Worm (Caenorhabditis elegans) whole organism, L4 larva: Measurements from ENCODE around the gene F53B1.8.

Experiments used
- F10B5.3 ChIP-seq: sonication (generic microtip); optimal IDR thresholded peaks from 2 replicates; lab custom pipeline; 2016; ENCODE audit warnings: mild to moderate bottlenecking, missing genetic modification characterization, missing compliant biosample characterization
- F44E2.7 ChIP-seq: fragments of 200-800 bp; sonication (Bioruptor generic); IDR thresholded peaks from 2 replicates; pipeline ENCODE4 v2.1.2; 2022; ENCODE audit warnings: missing genetic modification characterization, missing compliant biosample characterization
- R02D3.7 ChIP-seq: fragments of 150-350 bp; sonication (generic microtip); optimal IDR thresholded peaks from 3 replicates; lab custom pipeline; 2014; ENCODE audit warnings: missing biosample characterization, missing genetic modification characterization
- Y5F2A.4 ChIP-seq: fragments of 200-800 bp; sonication (Bioruptor generic); optimal IDR thresholded peaks from 2 replicates; lab custom pipeline; 2018; ENCODE audit warnings: mild to moderate bottlenecking, missing genetic modification characterization, missing compliant biosample characterization
- Y75B8A.6 ChIP-seq: fragments of 200-800 bp; sonication (Bioruptor generic); IDR thresholded peaks from 2 replicates; pipeline ENCODE4 v1.3.6; 2022; ENCODE audit warnings: missing genetic modification reagents, missing genetic modification characterization, missing compliant biosample characterization
- ZK546.5 ChIP-seq, 2 experiments: sonication (generic microtip); optimal IDR thresholded peaks; 2 replicates each; lab custom pipeline; 2017; ENCODE audit warnings: missing biosample characterization in 2 of 2, missing genetic modification characterization in 2 of 2
- aly-2 ChIP-seq: sonication (generic microtip); optimal IDR thresholded peaks from 2 replicates; lab custom pipeline; 2018; ENCODE audit warnings: missing biosample characterization, missing genetic modification characterization
- attf-4 ChIP-seq: sonication (generic microtip); optimal IDR thresholded peaks from 3 replicates; lab custom pipeline; 2017; ENCODE audit warnings: missing biosample characterization, missing genetic modification characterization
- ceh-44 ChIP-seq: fragments of 200-800 bp; sonication (Bioruptor generic); IDR thresholded peaks from 2 replicates; pipeline ENCODE4 v1.3.6; 2022; ENCODE audit warnings: missing genetic modification reagents, missing genetic modification characterization, missing compliant biosample characterization
- ceh-82 ChIP-seq: sonication (generic microtip); optimal IDR thresholded peaks from 2 replicates; lab custom pipeline; 2017; ENCODE audit warnings: missing biosample characterization, missing genetic modification characterization
- ctbp-1 ChIP-seq: fragments of 200-800 bp; sonication (Bioruptor generic); IDR thresholded peaks from 2 replicates; pipeline ENCODE4 v1.3.6; 2022; ENCODE audit warnings: missing genetic modification reagents, missing genetic modification characterization, missing compliant biosample characterization
- dmd-8 ChIP-seq: fragments of 200-800 bp; sonication (Bioruptor generic); IDR thresholded peaks from 2 replicates; pipeline ENCODE4 v1.3.6; 2022; ENCODE audit warnings: missing genetic modification characterization, missing compliant biosample characterization
- dmd-9 ChIP-seq: fragments of 200-800 bp; sonication (Bioruptor generic); IDR thresholded peaks from 2 replicates; pipeline ENCODE4 v1.3.6; 2022; ENCODE audit warnings: missing genetic modification reagents, missing genetic modification characterization, missing compliant biosample characterization
- dve-1 ChIP-seq: sonication (generic microtip); optimal IDR thresholded peaks from 2 replicates; lab custom pipeline; 2017; ENCODE audit warnings: antibody characterized with exemption, mild to moderate bottlenecking, missing genetic modification characterization, missing compliant biosample characterization; ENCODE audit not compliant: insufficient read depth
- hlh-11 ChIP-seq: fragments of 200-800 bp; sonication (Bioruptor generic); optimal IDR thresholded peaks from 2 replicates; lab custom pipeline; 2018; ENCODE audit warnings: mild to moderate bottlenecking, missing genetic modification characterization, missing compliant biosample characterization
- hlh-30 ChIP-seq: sonication (generic microtip); optimal IDR thresholded peaks from 2 replicates; lab custom pipeline; 2017; ENCODE audit warnings: antibody characterized with exemption, mild to moderate bottlenecking, missing genetic modification characterization, missing compliant biosample characterization; ENCODE audit not compliant: insufficient read depth
- lsy-2 ChIP-seq, 2 experiments: fragments of 150-350 bp in 1 of 2; sonication (generic microtip) in 1 of 2; optimal IDR thresholded peaks; 2 replicates each; lab custom pipeline; 2014 to 2017; ENCODE audit warnings: missing biosample characterization in 2 of 2, missing genetic modification characterization in 2 of 2
- mdt-29 ChIP-seq: fragments of 200-800 bp; sonication (Bioruptor generic); IDR thresholded peaks from 2 replicates; pipeline ENCODE4 v1.3.6; 2022; ENCODE audit warnings: missing genetic modification reagents, missing genetic modification characterization, missing compliant biosample characterization
- mes-2 ChIP-seq: sonication (generic microtip); optimal IDR thresholded peaks from 2 replicates; lab custom pipeline; 2016; ENCODE audit warnings: missing genotype, mild to moderate bottlenecking, missing genetic modification characterization, missing compliant biosample characterization; ENCODE audit not compliant: poor library complexity, severe bottlenecking
- mxl-3 ChIP-seq: fragments of 200-800 bp; sonication (Bioruptor generic); optimal IDR thresholded peaks from 2 replicates; lab custom pipeline; 2018; ENCODE audit warnings: mild to moderate bottlenecking, missing genetic modification characterization, missing compliant biosample characterization
- nhr-237 ChIP-seq: sonication (generic microtip); optimal IDR thresholded peaks from 2 replicates; lab custom pipeline; 2017; ENCODE audit warnings: missing biosample characterization, missing genetic modification characterization
- nhr-25 ChIP-seq: sonication (generic microtip); optimal IDR thresholded peaks from 2 replicates; lab custom pipeline; 2017; ENCODE audit warnings: missing genetic modification characterization, mild to moderate bottlenecking, missing compliant biosample characterization, antibody characterized with exemption, moderate library complexity, borderline replicate concordance; ENCODE audit not compliant: insufficient read depth
- nhr-28 ChIP-seq: fragments of 150-350 bp; optimal IDR thresholded peaks from 2 replicates; lab custom pipeline; 2014; ENCODE audit warnings: missing biosample characterization, missing genetic modification characterization
- nhr-42 ChIP-seq: fragments of 200-800 bp; sonication (Bioruptor generic); IDR thresholded peaks from 2 replicates; pipeline ENCODE4 v1.3.6; 2022; ENCODE audit warnings: missing genetic modification characterization, missing compliant biosample characterization
- nhr-6 ChIP-seq: fragments of 150-350 bp; optimal IDR thresholded peaks from 2 replicates; lab custom pipeline; 2014; ENCODE audit warnings: missing biosample characterization, missing genetic modification characterization
- nhr-76 ChIP-seq: fragments of 150-350 bp; optimal IDR thresholded peaks from 2 replicates; lab custom pipeline; 2014; ENCODE audit warnings: missing biosample characterization, missing genetic modification characterization
- pha-4 ChIP-seq, 2 experiments: fragments of 150-350 bp in 1 of 2; fragments of 200-800 bp in 1 of 2; sonication (Bioruptor generic) in 1 of 2; IDR thresholded peaks in 1 of 2; optimal IDR thresholded peaks in 1 of 2; 2 replicates each; pipeline versions ENCODE4 v1.3.6 to Lab custom; 2014 to 2022; ENCODE audit warnings: missing genetic modification characterization in 2 of 2, missing genetic modification reagents in 2 of 2, missing biosample characterization in 1 of 2, missing compliant biosample characterization in 1 of 2
- php-3 ChIP-seq: fragments of 200-800 bp; sonication (Bioruptor generic); IDR thresholded peaks from 2 replicates; pipeline ENCODE4 v1.3.6; 2022; ENCODE audit warnings: missing genetic modification reagents, missing genetic modification characterization, missing compliant biosample characterization
- pqm-1 ChIP-seq: sonication (generic microtip); optimal IDR thresholded peaks from 2 replicates; lab custom pipeline; 2017; ENCODE audit warnings: missing biosample characterization, missing genetic modification characterization
- rbr-2 ChIP-seq: sonication (generic microtip); optimal IDR thresholded peaks from 2 replicates; lab custom pipeline; 2016; ENCODE audit warnings: missing genotype, missing genetic modification characterization, missing compliant biosample characterization
- sdz-12 ChIP-seq: fragments of 200-800 bp; sonication (Bioruptor generic); optimal IDR thresholded peaks from 2 replicates; lab custom pipeline; 2018; ENCODE audit warnings: mild to moderate bottlenecking, missing genetic modification characterization, missing compliant biosample characterization
- set-16 ChIP-seq: fragments of 200-800 bp; sonication (Bioruptor generic); IDR thresholded peaks from 2 replicates; pipeline ENCODE4 v1.3.6; 2022; ENCODE audit warnings: missing genetic modification reagents, missing genetic modification characterization, missing compliant biosample characterization
- spr-1 ChIP-seq: sonication (generic microtip); optimal IDR thresholded peaks from 2 replicates; lab custom pipeline; 2016; ENCODE audit warnings: mild to moderate bottlenecking, missing genetic modification characterization, missing compliant biosample characterization
- spr-3 ChIP-seq: fragments of 200-800 bp; sonication (Bioruptor generic); optimal IDR thresholded peaks from 2 replicates; lab custom pipeline; 2018; ENCODE audit warnings: mild to moderate bottlenecking, missing genetic modification characterization, missing compliant biosample characterization
- tra-1 ChIP-seq: fragments of 200-800 bp; sonication (Bioruptor generic); IDR thresholded peaks from 2 replicates; pipeline ENCODE4 v1.3.6; 2022; ENCODE audit warnings: missing genetic modification reagents, missing genetic modification characterization, missing compliant biosample characterization
- unc-130 ChIP-seq: sonication (generic microtip); optimal IDR thresholded peaks from 2 replicates; lab custom pipeline; 2016; ENCODE audit warnings: missing genetic modification reagents, missing genetic modification characterization, missing compliant biosample characterization
- zag-1 ChIP-seq: fragments of 150-350 bp; optimal IDR thresholded peaks from 2 replicates; lab custom pipeline; 2014; ENCODE audit warnings: missing biosample characterization, missing genetic modification characterization
- ztf-7 ChIP-seq: fragments of 150-350 bp; optimal IDR thresholded peaks from 2 replicates; lab custom pipeline; 2014; ENCODE audit warnings: missing biosample characterization, missing genetic modification characterization

F53B1.8 gene

DNA sequence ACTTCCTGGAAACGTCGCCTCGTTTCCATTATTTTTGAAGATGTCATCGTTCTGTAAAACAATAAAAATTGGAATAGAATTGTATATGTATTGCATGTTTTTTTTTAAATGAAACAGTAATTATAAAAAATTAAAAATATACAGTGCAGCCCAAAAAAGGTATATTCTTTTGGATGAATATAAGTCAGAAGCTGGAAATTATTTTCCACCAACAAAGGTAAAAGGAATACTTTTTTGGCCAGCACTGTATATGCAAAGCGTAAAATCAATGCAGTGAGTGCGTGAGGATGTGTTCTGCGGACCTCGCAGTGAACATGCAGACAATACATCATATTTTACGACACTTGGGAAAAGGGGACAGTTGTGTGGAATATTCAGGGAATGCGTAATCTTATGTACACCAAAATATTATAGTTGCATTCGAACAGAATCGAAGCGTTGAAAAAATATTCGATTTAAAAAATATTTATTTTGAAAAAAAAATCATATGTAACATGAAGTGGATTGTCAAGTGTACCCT lies 46.4 kb upstream of the F53B1.8 start, which contains the start of gene F48B9.8 (continued):
- TF ChIP-seq sdz-12 (no peak), mdt-29 (GFP tag; lab: Robert Waterston, UW) (no peak), ctbp-1 (no peak), ceh-44 (GFP tag; lab: Robert Waterston, UW) (no peak), php-3 (no peak), lsy-2 (tag; optimal IDR thresholded peaks at IDR 0.05; lab: Kevin White, UChicago) (peak in 1 of 2 experiments; percentile 51), spr-3 (no peak), F10B5.3 (tag; lab: Kevin White, UChicago) (no peak), attf-4 (no peak), spr-1 (tag; lab: Kevin White, UChicago) (no peak), nhr-76 (tag; lab: Kevin White, UChicago) (no peak)

DNA sequence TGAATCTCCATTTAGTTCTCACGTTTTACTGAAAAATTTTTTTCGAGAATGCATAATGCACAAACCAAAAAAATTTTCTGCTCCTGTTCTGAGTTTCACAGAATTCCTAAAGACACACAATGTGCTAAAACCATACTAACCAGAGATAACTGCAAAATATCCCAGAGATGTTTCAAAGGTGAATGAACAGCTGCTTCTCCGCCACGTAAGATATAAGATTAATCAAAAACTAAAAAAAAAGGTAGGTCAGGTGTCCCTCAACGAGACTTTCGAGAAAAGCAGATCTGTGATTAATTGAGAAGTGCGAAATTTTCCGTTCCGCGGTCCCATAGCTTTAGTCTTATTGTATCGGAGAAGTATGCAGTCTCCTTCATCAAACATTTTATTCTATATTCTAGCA lies 34.7 kb upstream of the F53B1.8 start, which contains the start of gene F48B9.3:
TSS of gene F48B9.3 (plus strand) at position 301 of the 400 bp plus-strand sequence.
- TF ChIP-seq ctbp-1 = no peak
- TF ChIP-seq nhr-28 (tag; lab: Kevin White, UChicago) = no peak
- no peak for TF ChIP-seq F44E2.7 (GFP tag; lab: Robert Waterston, UW)
- TF ChIP-seq unc-130 (GFP tag; lab: Kevin White, UChicago) = no peak
- TF ChIP-seq hlh-30 (tag; lab: Kevin White, UChicago) = no peak

DNA sequence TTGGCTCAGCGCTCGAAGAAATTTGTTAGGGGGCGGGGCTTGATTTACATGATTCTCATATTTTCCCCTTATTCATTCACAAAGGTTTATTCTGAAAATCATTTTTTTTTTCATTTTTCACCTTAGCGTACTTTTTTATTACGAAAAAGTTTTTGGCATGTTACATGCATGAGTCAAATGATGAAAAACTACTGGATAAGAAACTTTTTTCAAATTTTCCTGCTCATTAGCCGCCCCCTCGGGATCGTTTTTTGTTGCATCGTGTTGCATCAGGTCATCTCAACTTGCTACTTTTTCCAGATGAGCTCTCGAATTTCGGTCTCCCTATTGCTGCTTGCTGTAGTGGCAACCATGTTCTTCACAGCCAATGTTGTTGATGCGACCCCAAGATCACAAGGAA lies 33.0 kb upstream of the F53B1.8 start, which contains the start of gene pdf-2:
TSS of gene pdf-2 (plus strand) at position 301 of the 400 bp plus-strand sequence.
- TF ChIP-seq nhr-237 (tag; lab: Kevin White, UChicago) (no peak), ztf-7 (tag; lab: Kevin White, UChicago) (no peak), Y5F2A.4 (GFP tag; lab: Kevin White, UChicago) (no peak), spr-3 (no peak), Y75B8A.6 (GFP tag; lab: Robert Waterston, UW) (no peak), R02D3.7 (tag; lab: Kevin White, UChicago) (no peak), nhr-6 (tag; lab: Kevin White, UChicago) (no peak), mes-2 (tag; lab: Kevin White, UChicago) (no peak), dve-1 (no peak), dmd-8 (GFP tag; lab: Robert Waterston, UW) (no peak), dmd-9 (GFP tag; lab: Robert Waterston, UW) (no peak), aly-2 (tag; lab: Kevin White, UChicago) (no peak), pha-4 (GFP tag; IDR thresholded peaks at IDR 0.05; lab: Robert Waterston, UW) (no peak), pha-4 (tag; optimal IDR thresholded peaks at IDR 0.05; lab: Kevin White, UChicago) (no peak), set-16 (no peak), ceh-82 (tag; lab: Kevin White, UChicago) (no peak), nhr-25 (tag; lab: Kevin White, UChicago) (no peak), rbr-2 (tag; lab: Kevin White, UChicago) (no peak), lsy-2 (tag; optimal IDR thresholded peaks at IDR 0.05; lab: Kevin White, UChicago) (no peak), ZK546.5 (tag; optimal IDR thresholded peaks at IDR 0.05; lab: Kevin White, UChicago) (no peak), nhr-42 (GFP tag; lab: Robert Waterston, UW) (no peak)

DNA sequence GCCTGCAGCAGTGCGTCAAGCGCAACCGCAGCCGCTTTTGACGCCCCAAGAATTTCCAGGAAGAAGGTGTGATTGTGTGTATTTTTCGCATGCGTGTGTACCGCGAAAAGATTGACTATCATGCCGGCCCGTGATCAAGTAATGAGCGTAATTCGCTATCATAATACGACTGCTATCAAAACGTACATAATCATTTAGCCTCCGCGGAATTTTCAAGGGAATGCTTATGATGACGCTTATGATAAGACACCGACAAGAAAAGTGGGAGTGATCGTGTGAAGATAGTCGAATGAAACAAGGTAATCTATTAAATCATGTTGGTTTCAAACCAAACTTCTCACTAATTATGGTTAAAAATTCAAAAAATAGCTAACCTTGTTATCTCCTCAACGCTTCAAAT lies 27.8 kb upstream of the F53B1.8 start:
- peak; percentile 11 for TF ChIP-seq pqm-1 (tag; lab: Kevin White, UChicago)
- TF ChIP-seq hlh-30 (tag; lab: Kevin White, UChicago) = peak; percentile 23
- TF ChIP-seq zag-1 (tag; lab: Kevin White, UChicago) = no peak
- TF ChIP-seq mes-2 (tag; lab: Kevin White, UChicago) = no peak
- no peak for TF ChIP-seq tra-1 (GFP tag; lab: Robert Waterston, UW)
- TF ChIP-seq mxl-3 (GFP tag; lab: Kevin White, UChicago) = peak; percentile 45
- TF ChIP-seq hlh-11 (tag; lab: Kevin White, UChicago) = peak; percentile 20
- TF ChIP-seq nhr-6 (tag; lab: Kevin White, UChicago) = no peak
- no peak for TF ChIP-seq attf-4
